Worm (Caenorhabditis elegans): ENCODE results near the gene T07F10.3.

The T07F10.3 gene

DNA sequence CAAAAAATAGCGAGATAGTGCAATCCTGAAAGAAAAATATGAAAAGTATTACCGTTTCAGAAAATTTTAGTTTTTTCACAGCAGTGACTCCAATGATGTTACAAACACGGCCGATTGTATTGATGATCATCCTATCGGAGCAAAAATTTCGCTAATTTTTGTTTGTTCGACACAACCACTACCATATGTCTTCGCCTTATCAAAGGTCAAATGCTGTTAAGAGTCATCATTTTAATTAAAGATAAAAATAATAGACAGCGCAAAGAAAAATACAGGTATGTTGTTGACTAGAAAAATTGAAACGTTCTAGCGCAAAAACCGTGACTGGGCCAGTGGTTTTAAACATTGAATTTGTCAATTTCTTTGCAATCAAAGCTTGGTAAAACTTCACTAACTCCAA, 17.5 kb downstream of the T07F10.3 start:
- TF ChIP-seq nhr-28 (tag; optimal IDR thresholded peaks at IDR 0.05) (peak; percentile 74), nhr-6 (tag; optimal IDR thresholded peaks at IDR 0.05) (peak; percentile 96), daf-8 (GFP tag; IDR thresholded peaks at IDR 0.05) (no peak), nhr-76 (tag; optimal IDR thresholded peaks at IDR 0.05) (no peak), lin-1 (GFP tag; IDR thresholded peaks at IDR 0.05) (no peak), snpc-4 (tag; optimal IDR thresholded peaks at IDR 0.05) (no peak), daf-16 (GFP tag; optimal IDR thresholded peaks at IDR 0.05) (no peak), daf-16 (tag; optimal IDR thresholded peaks at IDR 0.05) (peak; percentile 66), Y75B8A.6 (GFP tag; IDR thresholded peaks at IDR 0.05) (no peak), zag-1 (tag; optimal IDR thresholded peaks at IDR 0.05) (no peak), daf-19 (GFP tag; conservative IDR thresholded peaks at IDR 0.05) (no peak), dmd-6 (GFP tag; IDR thresholded peaks at IDR 0.05) (peak; percentile 36; the same call in 1 of the 2 replicates), pqm-1 (tag; optimal IDR thresholded peaks at IDR 0.05) (peak; percentile 42), nhr-111 (GFP tag; optimal IDR thresholded peaks at IDR 0.05) (no peak)

DNA sequence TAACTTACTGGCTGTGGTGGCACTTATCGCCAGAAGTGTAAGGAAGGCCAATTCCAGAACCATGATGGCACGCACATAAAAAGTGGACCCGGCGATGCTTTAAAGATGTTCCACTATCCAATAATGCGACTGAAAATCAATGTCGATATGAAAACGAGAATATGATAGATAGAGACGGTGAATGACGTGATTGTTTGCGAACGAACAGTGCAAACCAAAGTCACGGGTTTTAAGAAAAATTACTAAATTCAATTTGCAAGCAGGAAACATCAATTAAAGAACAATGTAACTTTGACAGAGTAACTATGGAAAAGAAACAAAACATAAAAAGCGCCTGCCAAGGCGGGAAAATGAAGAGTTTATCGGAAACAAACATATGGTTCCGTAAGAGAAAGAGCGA, 20.1 kb downstream of the T07F10.3 start, which contains the start of gene C44H9.5:
TSS of gene C44H9.5 (minus strand) at position 129 of the 400 bp plus-strand sequence.
- TF ChIP-seq dve-1 (tag; optimal IDR thresholded peaks at IDR 0.05; ENCODE audit: insufficient read depth) (peak; percentile 14), Y105C5A.15 (GFP tag; IDR thresholded peaks at IDR 0.05) (no peak), zag-1 (tag; optimal IDR thresholded peaks at IDR 0.05) (no peak), ZK337.2 (GFP tag; IDR thresholded peaks at IDR 0.05) (no peak), nhr-10 (tag; optimal IDR thresholded peaks at IDR 0.05) (no peak), vab-7 (GFP tag; IDR thresholded peaks at IDR 0.05) (no peak), spr-1 (tag; optimal IDR thresholded peaks at IDR 0.05) (no peak), lir-3 (tag; optimal IDR thresholded peaks at IDR 0.05) (no peak), unc-62 (GFP tag; optimal IDR thresholded peaks at IDR 0.05 in 1 of 2) (peak in 1 of 2 experiments; percentile 19), unc-62 (tag; optimal IDR thresholded peaks at IDR 0.05) (no peak), nhr-237 (tag; optimal IDR thresholded peaks at IDR 0.05) (no peak), aha-1 (tag) (peak; percentile 9), nhr-28 (tag; optimal IDR thresholded peaks at IDR 0.05) (peak; percentile 4), lin-1 (GFP tag; IDR thresholded peaks at IDR 0.05) (no peak), zfp-3 (GFP tag; conservative IDR thresholded peaks at IDR 0.05) (no peak), saeg-2 (GFP tag; IDR thresholded peaks at IDR 0.05) (no peak), zip-2 (tag; optimal IDR thresholded peaks at IDR 0.05) (no peak), hif-1 (tag; optimal IDR thresholded peaks at IDR 0.05) (no peak), dmd-6 (GFP tag; IDR thresholded peaks at IDR 0.05) (peak; percentile 55; the same call in 1 of the 2 replicates), dmd-9 (GFP tag; IDR thresholded peaks at IDR 0.05) (no peak), madf-9 (GFP tag; conservative IDR thresholded peaks at IDR 0.05) (no peak), hlh-11 (tag; optimal IDR thresholded peaks at IDR 0.05) (peak; percentile 3), ces-1 (GFP tag; optimal IDR thresholded peaks at IDR 0.05) (no peak), egl-27 (tag; optimal IDR thresholded peaks at IDR 0.05) (no peak), ceh-82 (tag; optimal IDR thresholded peaks at IDR 0.05) (no peak), D1046.2 (GFP tag; IDR thresholded peaks at IDR 0.05) (no peak), ceh-32 (tag; optimal IDR thresholded peaks at IDR 0.05; ENCODE audit: poor library complexity) (no peak), mdl-1 (tag; optimal IDR thresholded peaks at IDR 0.05) (no peak), unc-130 (GFP tag; optimal IDR thresholded peaks at IDR 0.05) (no peak), mdt-29 (GFP tag; IDR thresholded peaks at IDR 0.05) (no peak), mxl-2 (GFP tag; conservative IDR thresholded peaks at IDR 0.05) (no peak), lin-13 (GFP tag; optimal IDR thresholded peaks at IDR 0.05) (no peak), lin-39 (tag; optimal IDR thresholded peaks at IDR 0.05) (no peak), dpl-1 (GFP tag; optimal IDR thresholded peaks at IDR 0.05) (no peak), ama-1 (optimal IDR thresholded peaks at IDR 0.05) (no peak), rbr-2 (tag; optimal IDR thresholded peaks at IDR 0.05) (no peak), nhr-111 (GFP tag; optimal IDR thresholded peaks at IDR 0.05) (no peak), T20F7.1 (GFP tag; optimal IDR thresholded peaks at IDR 0.05) (no peak), daf-16 (GFP tag; optimal IDR thresholded peaks at IDR 0.05) (no peak), daf-16 (tag; optimal IDR thresholded peaks at IDR 0.05) (peak; percentile 29), tra-1 (GFP tag; IDR thresholded peaks at IDR 0.05) (no peak), egl-43 (GFP tag; IDR thresholded peaks at IDR 0.05) (no peak), nhr-6 (tag; optimal IDR thresholded peaks at IDR 0.05) (peak; percentile 8), pqm-1 (tag; optimal IDR thresholded peaks at IDR 0.05) (peak; percentile 13), F44E2.7 (GFP tag; IDR thresholded peaks at IDR 0.05) (no peak), php-3 (GFP tag; IDR thresholded peaks at IDR 0.05) (no peak)

All from whole organism, L4 larva.